Worm (Caenorhabditis elegans) whole organism, L2 larva: ENCODE measurements around the gene dpy-31.

Experiments used
- F13H6.1 ChIP-seq: sonication (generic microtip); optimal IDR thresholded peaks from 2 replicates; lab custom pipeline; 2016; ENCODE audit warnings: missing genetic modification characterization, missing compliant biosample characterization
- Y55F3AM.14 ChIP-seq: fragments of 200-800 bp; sonication (Bioruptor generic); optimal IDR thresholded peaks from 2 replicates; lab custom pipeline; 2018; ENCODE audit warnings: mild to moderate bottlenecking, missing genetic modification characterization, missing compliant biosample characterization
- alr-1 ChIP-seq: fragments of 150-350 bp; optimal IDR thresholded peaks from 2 replicates; lab custom pipeline; 2014; ENCODE audit warnings: missing biosample characterization, missing genetic modification characterization
- ama-1 ChIP-seq: fragments of 150-350 bp; optimal IDR thresholded peaks from 2 replicates; lab custom pipeline; 2018; ENCODE audit warnings: inconsistent platforms
- blmp-1 ChIP-seq: sonication (generic microtip); optimal IDR thresholded peaks from 2 replicates; lab custom pipeline; 2017; ENCODE audit warnings: missing genetic modification characterization, mild to moderate bottlenecking, missing compliant biosample characterization, antibody characterized with exemption, moderate library complexity; ENCODE audit not compliant: insufficient read depth
- ceh-82 ChIP-seq: fragments of 150-350 bp; optimal IDR thresholded peaks from 2 replicates; lab custom pipeline; 2014; ENCODE audit warnings: missing biosample characterization, missing genetic modification characterization
- crh-2 ChIP-seq: sonication (generic microtip); optimal IDR thresholded peaks from 2 replicates; lab custom pipeline; 2017; ENCODE audit warnings: missing biosample characterization, missing genetic modification characterization
- dmd-4 ChIP-seq: sonication (generic microtip); optimal IDR thresholded peaks from 2 replicates; lab custom pipeline; 2017; ENCODE audit warnings: missing biosample characterization, missing genetic modification characterization
- egl-27 ChIP-seq: sonication (generic microtip); optimal IDR thresholded peaks from 3 replicates; lab custom pipeline; 2017; ENCODE audit warnings: missing biosample characterization, missing genetic modification reagents, missing genetic modification characterization
- elt-1 ChIP-seq: fragments of 150-350 bp; optimal IDR thresholded peaks from 2 replicates; lab custom pipeline; 2014; ENCODE audit warnings: missing biosample characterization, missing genetic modification characterization
- fos-1 ChIP-seq: fragments of 150-350 bp; optimal IDR thresholded peaks from 2 replicates; lab custom pipeline; 2014; ENCODE audit warnings: missing biosample characterization, missing genetic modification characterization
- gmeb-1 ChIP-seq: fragments of 150-350 bp; optimal IDR thresholded peaks from 2 replicates; lab custom pipeline; 2014; ENCODE audit warnings: missing biosample characterization, missing genetic modification characterization
- lin-13 ChIP-seq: fragments of 150-350 bp; optimal IDR thresholded peaks from 2 replicates; lab custom pipeline; 2014; ENCODE audit warnings: missing biosample characterization, missing genetic modification reagents, missing genetic modification characterization
- lin-39 ChIP-seq: fragments of 150-350 bp; optimal IDR thresholded peaks from 2 replicates; lab custom pipeline; 2014; ENCODE audit warnings: missing biosample characterization, missing genetic modification reagents, missing genetic modification characterization
- lsy-2 ChIP-seq, 2 experiments: fragments of 150-350 bp in 1 of 2; sonication (generic microtip) in 1 of 2; optimal IDR thresholded peaks; 2 replicates each; lab custom pipeline; 2014 to 2017; ENCODE audit warnings: missing biosample characterization in 2 of 2, missing genetic modification characterization in 2 of 2
- mbf-1 ChIP-seq: sonication (generic microtip); optimal IDR thresholded peaks from 2 replicates; lab custom pipeline; 2017; ENCODE audit warnings: missing biosample characterization, missing genetic modification characterization
- mdl-1 ChIP-seq, 2 experiments: fragments of 150-350 bp in 1 of 2; sonication (generic microtip) in 1 of 2; optimal IDR thresholded peaks; 2 replicates each; lab custom pipeline; 2017; ENCODE audit warnings: missing biosample characterization in 2 of 2, missing genetic modification characterization in 2 of 2
- nhr-12 ChIP-seq: fragments of 150-350 bp; optimal IDR thresholded peaks from 2 replicates; lab custom pipeline; 2014; ENCODE audit warnings: missing biosample characterization, missing genetic modification characterization
- nhr-129 ChIP-seq: fragments of 150-350 bp; optimal IDR thresholded peaks from 2 replicates; lab custom pipeline; 2014; ENCODE audit warnings: missing biosample characterization, missing genetic modification characterization
- nhr-23 ChIP-seq: fragments of 150-350 bp; optimal IDR thresholded peaks from 2 replicates; lab custom pipeline; 2014; ENCODE audit warnings: missing biosample characterization, missing genetic modification reagents, missing genetic modification characterization
- nhr-25 ChIP-seq: fragments of 150-350 bp; sonication (generic microtip); optimal IDR thresholded peaks from 3 replicates; lab custom pipeline; 2014; ENCODE audit warnings: missing biosample characterization, missing genetic modification characterization
- nhr-6 ChIP-seq: fragments of 150-350 bp; optimal IDR thresholded peaks from 2 replicates; lab custom pipeline; 2014; ENCODE audit warnings: missing biosample characterization, missing genetic modification characterization
- nhr-77 ChIP-seq: fragments of 150-350 bp; optimal IDR thresholded peaks from 2 replicates; lab custom pipeline; 2014; ENCODE audit warnings: missing biosample characterization, missing genetic modification characterization
- peb-1 ChIP-seq: fragments of 150-350 bp; optimal IDR thresholded peaks from 2 replicates; lab custom pipeline; 2014; ENCODE audit warnings: missing biosample characterization, missing genetic modification characterization
- skn-1 ChIP-seq: sonication (generic microtip); optimal IDR thresholded peaks from 2 replicates; lab custom pipeline; 2017; ENCODE audit warnings: missing biosample characterization, missing genetic modification characterization
- sma-3 ChIP-seq: sonication (generic microtip); optimal IDR thresholded peaks from 2 replicates; lab custom pipeline; 2016; ENCODE audit warnings: missing genetic modification reagents, missing genetic modification characterization, missing compliant biosample characterization
- sma-9 ChIP-seq, 2 experiments: fragments of 150-350 bp in 1 of 2; sonication (generic microtip) in 1 of 2; optimal IDR thresholded peaks; 2 replicates each; lab custom pipeline; 2014 to 2016; ENCODE audit warnings: missing genetic modification characterization in 2 of 2, mild to moderate bottlenecking in 1 of 2, missing biosample characterization in 1 of 2, missing compliant biosample characterization in 1 of 2, missing genetic modification reagents in 1 of 2, moderate library complexity in 1 of 2
- snpc-4 ChIP-seq: fragments of 150-350 bp; optimal IDR thresholded peaks from 2 replicates; lab custom pipeline; 2014; ENCODE audit warnings: missing biosample characterization, missing genetic modification characterization
- unc-39 ChIP-seq: fragments of 150-350 bp; optimal IDR thresholded peaks from 2 replicates; lab custom pipeline; 2014; ENCODE audit warnings: missing biosample characterization, missing genetic modification characterization
- unc-55 ChIP-seq: fragments of 150-350 bp; sonication (generic microtip); optimal IDR thresholded peaks from 3 replicates; lab custom pipeline; 2014; ENCODE audit warnings: missing biosample characterization, missing genetic modification reagents, missing genetic modification characterization
- unc-62 ChIP-seq: fragments of 150-350 bp; optimal IDR thresholded peaks from 2 replicates; lab custom pipeline; 2014; ENCODE audit warnings: missing biosample characterization, missing genetic modification reagents, missing genetic modification characterization
- ztf-1 ChIP-seq: fragments of 200-800 bp; sonication (Bioruptor generic); conservative IDR thresholded peaks from 2 replicates; pipeline ENCODE4 v1.3.6; 2022; ENCODE audit warnings: missing genetic modification characterization, missing compliant biosample characterization
- ztf-4 ChIP-seq: fragments of 150-350 bp; optimal IDR thresholded peaks from 2 replicates; lab custom pipeline; 2014; ENCODE audit warnings: missing biosample characterization, missing genetic modification characterization

The dpy-31 gene

ce11 chrIII:7239416-7239815 is 37.4 kb downstream of the dpy-31 start:
- TF ChIP-seq sma-3 (GFP tag; lab: Kevin White, UChicago) (no peak), nhr-77 (tag; lab: Kevin White, UChicago) (no peak), blmp-1 (tag; lab: Kevin White, UChicago) (no peak), alr-1 (tag; lab: Kevin White, UChicago) (no peak), F13H6.1 (tag; lab: Kevin White, UChicago) (no peak), egl-27 (tag; lab: Kevin White, UChicago) (no peak), lin-39 (tag; lab: Kevin White, UChicago) (no peak), ztf-4 (tag; lab: Kevin White, UChicago) (no peak), fos-1 (tag; lab: Kevin White, UChicago) (no peak), skn-1 (tag; lab: Kevin White, UChicago) (no peak), crh-2 (no peak), snpc-4 (tag; lab: Kevin White, UChicago) (no peak), nhr-129 (tag; lab: Kevin White, UChicago) (no peak), ztf-1 (GFP tag; lab: Robert Waterston, UW) (no peak), unc-39 (tag; lab: Kevin White, UChicago) (no peak)

ce11 chrIII:7241065-7241464 is 39.1 kb downstream of the dpy-31 start, which contains the start of gene ztf-31:
Gene ztf-31 (plus strand): TSS chrIII:7241365.
- no peak for TF ChIP-seq unc-55
- no peak for TF ChIP-seq peb-1 (tag; lab: Kevin White, UChicago)
- TF ChIP-seq mdl-1 (tag; optimal IDR thresholded peaks at IDR 0.05; lab: Kevin White, UChicago), result no peak
- TF ChIP-seq F13H6.1 (tag; lab: Kevin White, UChicago), result no peak
- TF ChIP-seq lin-13 (GFP tag; lab: Kevin White, UChicago), result no peak
- TF ChIP-seq nhr-6 (tag; lab: Kevin White, UChicago), result no peak
- no peak for TF ChIP-seq ztf-1 (GFP tag; lab: Robert Waterston, UW)
- no peak for TF ChIP-seq sma-9 (GFP tag; optimal IDR thresholded peaks at IDR 0.05; lab: Kevin White, UChicago)
- no peak for TF ChIP-seq sma-9 (tag; optimal IDR thresholded peaks at IDR 0.05; lab: Kevin White, UChicago)
- no peak for TF ChIP-seq ama-1 (lab: Kevin White, UChicago)
- no peak for TF ChIP-seq mbf-1 (tag; lab: Kevin White, UChicago)
- no peak for TF ChIP-seq ceh-82 (tag; lab: Kevin White, UChicago)

DNA sequence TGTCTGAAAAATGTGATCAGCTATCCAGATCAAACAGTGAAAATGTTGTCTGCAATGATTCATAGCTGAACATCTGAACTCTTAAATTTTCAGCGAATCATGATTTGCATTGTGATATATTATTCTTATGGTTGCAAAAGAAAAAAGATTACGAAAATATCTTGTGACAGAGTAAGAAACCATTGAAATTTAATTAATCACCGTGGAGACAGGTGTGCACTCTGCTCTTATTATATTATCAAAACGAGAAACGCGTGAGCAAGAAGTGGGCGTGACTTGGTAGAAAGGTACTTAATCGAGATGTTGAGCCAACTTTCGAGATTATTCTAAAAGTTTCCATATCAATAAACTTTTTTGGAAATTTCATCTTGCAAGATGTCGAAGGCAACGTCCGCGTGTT is 41.0 kb downstream of the dpy-31 start, which contains the start of gene osm-10:
osm-10 (plus strand) TSS at position 293 of the 400 bp plus-strand sequence.
- no peak for TF ChIP-seq elt-1

DNA sequence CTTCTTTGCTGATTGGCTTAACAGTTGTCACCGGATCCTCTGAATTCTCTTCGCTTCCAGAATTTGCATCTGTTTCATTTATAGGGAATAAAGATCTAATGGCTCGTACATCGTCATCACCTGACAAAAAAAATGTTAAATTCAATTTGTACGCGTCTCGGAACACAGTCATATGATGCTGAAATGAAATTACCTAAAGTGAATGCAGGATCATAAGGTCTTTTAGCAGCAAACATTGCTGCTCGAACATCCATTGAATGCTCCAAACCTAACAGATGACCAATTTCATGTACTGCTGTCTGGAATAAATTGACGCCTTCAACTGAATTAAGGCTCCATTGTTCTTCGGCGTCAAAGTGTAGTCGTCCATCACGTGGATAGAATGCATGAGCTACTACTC is 44.4 kb downstream of the dpy-31 start:
- TF ChIP-seq nhr-25 (tag; lab: Kevin White, UChicago) (no peak), crh-2 (no peak), ama-1 (lab: Kevin White, UChicago) (no peak), snpc-4 (tag; lab: Kevin White, UChicago) (no peak), mdl-1 (tag; optimal IDR thresholded peaks at IDR 0.05; lab: Kevin White, UChicago) (no peak), F13H6.1 (tag; lab: Kevin White, UChicago) (no peak), sma-3 (GFP tag; lab: Kevin White, UChicago) (no peak), nhr-77 (tag; lab: Kevin White, UChicago) (no peak), dmd-4 (tag; lab: Kevin White, UChicago) (no peak), gmeb-1 (tag; lab: Kevin White, UChicago) (no peak), skn-1 (tag; lab: Kevin White, UChicago) (no peak), fos-1 (tag; lab: Kevin White, UChicago) (no peak), Y55F3AM.14 (GFP tag; lab: Kevin White, UChicago) (no peak), nhr-23 (tag; lab: Kevin White, UChicago) (no peak)

DNA sequence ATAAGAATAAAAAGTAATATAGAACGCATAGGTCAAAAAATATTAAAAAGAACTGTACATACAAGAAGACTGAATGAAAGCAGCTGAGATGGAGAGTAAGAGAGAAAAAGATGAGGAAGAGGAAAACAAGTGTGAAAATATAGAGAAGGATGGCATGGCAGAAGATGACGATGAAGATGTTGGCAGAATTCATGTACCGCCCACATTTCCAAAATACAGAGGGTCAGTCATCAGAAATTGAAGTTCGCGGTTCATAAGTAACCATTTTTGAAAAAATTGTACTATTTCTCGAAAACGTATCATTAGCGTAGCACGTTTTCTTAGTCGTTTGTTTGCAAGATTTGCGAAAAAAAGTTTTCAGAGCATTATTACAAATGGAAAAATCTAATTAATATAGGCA is 45.7 kb downstream of the dpy-31 start, which contains the start of gene zmp-6:
zmp-6 (minus strand) TSS at position 101 of the 400 bp plus-strand sequence.
- no peak for TF ChIP-seq unc-62 (GFP tag; lab: Kevin White, UChicago)

ce11 chrIII:7253669-7254068 is 51.7 kb downstream of the dpy-31 start:
- TF ChIP-seq nhr-12 (tag; lab: Kevin White, UChicago) (no peak), sma-9 (GFP tag; optimal IDR thresholded peaks at IDR 0.05; lab: Kevin White, UChicago) (peak; percentile 41), sma-9 (tag; optimal IDR thresholded peaks at IDR 0.05; lab: Kevin White, UChicago) (no peak), skn-1 (tag; lab: Kevin White, UChicago) (no peak), lsy-2 (tag; optimal IDR thresholded peaks at IDR 0.05; lab: Kevin White, UChicago) (peak in 1 of 2 experiments; percentile 21)
